Worm (Caenorhabditis elegans) whole organism, mixed stage, embryonic: ENCODE results near the gene Y75B8A.33.

Source experiments
- nhr-237 ChIP-seq: fragments of 150-350 bp; optimal IDR thresholded peaks from 2 replicates; lab custom pipeline; 2014; ENCODE audit warnings: missing biosample characterization, missing genetic modification characterization
- nhr-28 ChIP-seq: fragments of 150-350 bp; optimal IDR thresholded peaks from 2 replicates; lab custom pipeline; 2014; ENCODE audit warnings: missing biosample characterization, missing genetic modification characterization

ce11 chrIII:12356588-12356987 lies 10.6 kb downstream of the Y75B8A.33 start:
- no peak for TF ChIP-seq nhr-28 (tag; lab: Kevin White, UChicago)
- no peak for TF ChIP-seq nhr-237 (tag; lab: Kevin White, UChicago)
